Worm (Caenorhabditis elegans): ENCODE measurements around the gene ZK892.4.

ce11 chrII:10017528-10017927, 11.2 kb downstream of the ZK892.4 start:
- TF ChIP-seq nhr-71 (tag; optimal IDR thresholded peaks at IDR 0.05) (no peak), nhr-76 (tag; optimal IDR thresholded peaks at IDR 0.05) (no peak), ztf-11 (tag; optimal IDR thresholded peaks at IDR 0.05) (no peak), nhr-28 (tag; optimal IDR thresholded peaks at IDR 0.05) (no peak), ztf-4 (tag; optimal IDR thresholded peaks at IDR 0.05) (no peak), unc-62 (GFP tag; optimal IDR thresholded peaks at IDR 0.05) (no peak), fos-1 (tag; optimal IDR thresholded peaks at IDR 0.05) (no peak), aly-2 (tag; optimal IDR thresholded peaks at IDR 0.05) (no peak), ceh-82 (tag; optimal IDR thresholded peaks at IDR 0.05) (no peak)
